Fruit fly (Drosophila melanogaster): Measurements from ENCODE around the gene CG12951.

CG12951 gene

dm6 chr3R:9330231-9330630 lies at the start of gene CG12951:
CG12951 (minus strand) TSS chr3R:9330331.
- no peak for TF ChIP-seq ovo (GFP tag; optimal IDR thresholded peaks at IDR 0.05)
- no peak for TF ChIP-seq Crg-1 (GFP tag; optimal IDR thresholded peaks at IDR 0.05)
- TF ChIP-seq CG12768 (GFP tag; optimal IDR thresholded peaks at IDR 0.05) = no peak
- TF ChIP-seq Hr96 (GFP tag; optimal IDR thresholded peaks at IDR 0.05) = no peak
- no peak for TF ChIP-seq CG11617 (GFP tag; optimal IDR thresholded peaks at IDR 0.05)

- no peak for TF ChIP-seq ovo (GFP tag; optimal IDR thresholded peaks at IDR 0.05)
- TF ChIP-seq Hr96 (GFP tag; optimal IDR thresholded peaks at IDR 0.05) = no peak
- TF ChIP-seq CG11617 (GFP tag; optimal IDR thresholded peaks at IDR 0.05) = no peak
- no peak for TF ChIP-seq bab1 (GFP tag; optimal IDR thresholded peaks at IDR 0.05)
- no peak for TF ChIP-seq Crg-1 (GFP tag; optimal IDR thresholded peaks at IDR 0.05)
- no peak for TF ChIP-seq CG1620 (GFP tag; optimal IDR thresholded peaks at IDR 0.05)
- no peak for TF ChIP-seq pad (GFP tag; optimal IDR thresholded peaks at IDR 0.05)
- TF ChIP-seq CG12768 (GFP tag; optimal IDR thresholded peaks at IDR 0.05) = no peak
- no peak for TF ChIP-seq kay (GFP tag; ENCODE audit: borderline replicate concordance)
- no peak for TF ChIP-seq CG14711 (tag; optimal IDR thresholded peaks at IDR 0.05)
- TF ChIP-seq tj (GFP tag; optimal IDR thresholded peaks at IDR 0.05) = no peak
- TF ChIP-seq CG7045 (GFP tag; optimal IDR thresholded peaks at IDR 0.05) = no peak
- no peak for TF ChIP-seq CG5204 (GFP tag; optimal IDR thresholded peaks at IDR 0.05)
- no peak for TF ChIP-seq cic (GFP tag; optimal IDR thresholded peaks at IDR 0.05)
Measured at dm6 chr3R:9378644-9379411, 48.7 kb upstream of the CG12951 start.

- TF ChIP-seq ovo (GFP tag; optimal IDR thresholded peaks at IDR 0.05) = no peak
- no peak for TF ChIP-seq CG7045 (GFP tag; optimal IDR thresholded peaks at IDR 0.05)
- no peak for TF ChIP-seq CG5204 (GFP tag; optimal IDR thresholded peaks at IDR 0.05)
- no peak for TF ChIP-seq pad (GFP tag; optimal IDR thresholded peaks at IDR 0.05)
- no peak for TF ChIP-seq Hr96 (GFP tag; optimal IDR thresholded peaks at IDR 0.05)
- TF ChIP-seq kay (GFP tag; ENCODE audit: borderline replicate concordance) = no peak
- TF ChIP-seq cnc (optimal IDR thresholded peaks at IDR 0.05) = no peak
- no peak for TF ChIP-seq CG7101 (tag; optimal IDR thresholded peaks at IDR 0.05)
- no peak for TF ChIP-seq CG33017 (tag; optimal IDR thresholded peaks at IDR 0.05)
- no peak for TF ChIP-seq Crg-1 (GFP tag; optimal IDR thresholded peaks at IDR 0.05)
- TF ChIP-seq CG1620 (GFP tag; optimal IDR thresholded peaks at IDR 0.05) = no peak
- TF ChIP-seq CG12768 (GFP tag; optimal IDR thresholded peaks at IDR 0.05) = no peak
- TF ChIP-seq Mnt (GFP tag; optimal IDR thresholded peaks at IDR 0.05) = no peak
- no peak for TF ChIP-seq tj (GFP tag; optimal IDR thresholded peaks at IDR 0.05)
- no peak for TF ChIP-seq CG11617 (GFP tag; optimal IDR thresholded peaks at IDR 0.05)
- no peak for TF ChIP-seq bab1 (GFP tag; optimal IDR thresholded peaks at IDR 0.05)
- TF ChIP-seq CG14711 (tag; optimal IDR thresholded peaks at IDR 0.05) = no peak
- TF ChIP-seq cic (GFP tag; optimal IDR thresholded peaks at IDR 0.05) = no peak
- no peak for TF ChIP-seq Clk (GFP tag; optimal IDR thresholded peaks at IDR 0.05)
- no peak for TF ChIP-seq toe (GFP tag; optimal IDR thresholded peaks at IDR 0.05)
Measured at dm6 chr3R:9376789-9377188, 46.7 kb upstream of the CG12951 start.

dm6 chr3R:9370413-9370812 lies 40.3 kb upstream of the CG12951 start:
- no peak for TF ChIP-seq Clk (GFP tag; optimal IDR thresholded peaks at IDR 0.05)
- peak; percentile 79 for TF ChIP-seq kay (GFP tag; ENCODE audit: borderline replicate concordance)
- peak; percentile 23 for TF ChIP-seq CG11617 (GFP tag; optimal IDR thresholded peaks at IDR 0.05)

dm6 chr3R:9365893-9366500 lies 35.9 kb upstream of the CG12951 start:
- TF ChIP-seq kay (GFP tag; ENCODE audit: borderline replicate concordance) (peak; percentile 95), bab1 (GFP tag; optimal IDR thresholded peaks at IDR 0.05) (no peak)

- TF ChIP-seq CG7101 (tag; optimal IDR thresholded peaks at IDR 0.05) (no peak), tj (GFP tag; optimal IDR thresholded peaks at IDR 0.05) (peak; percentile 6)
Measured at dm6 chr3R:9365121-9365520, 35.0 kb upstream of the CG12951 start, which contains the start of gene Srr. Srr (plus strand) TSS chr3R:9365398.

- TF ChIP-seq CG1620 (GFP tag; optimal IDR thresholded peaks at IDR 0.05) = no peak
- TF ChIP-seq kay (GFP tag; ENCODE audit: borderline replicate concordance) = peak; percentile 9
- no peak for TF ChIP-seq CG7045 (GFP tag; optimal IDR thresholded peaks at IDR 0.05)
- no peak for TF ChIP-seq Crg-1 (GFP tag; optimal IDR thresholded peaks at IDR 0.05)
- TF ChIP-seq toe (GFP tag; optimal IDR thresholded peaks at IDR 0.05) = no peak
- TF ChIP-seq ovo (GFP tag; optimal IDR thresholded peaks at IDR 0.05) = no peak
Measured at dm6 chr3R:9363066-9363719, 33.1 kb upstream of the CG12951 start, which contains the start of gene CG18473. CG18473 (plus strand) TSS chr3R:9363305.
